Worm (Caenorhabditis elegans) whole organism, L3 larva: ENCODE measurements around the gene Y54G11A.19.

Experiments
- elt-1 ChIP-seq: fragments of 150-350 bp; optimal IDR thresholded peaks from 2 replicates; lab custom pipeline; 2014; ENCODE audit warnings: missing biosample characterization, missing genetic modification characterization
- lsy-12 ChIP-seq: sonication (generic microtip); optimal IDR thresholded peaks from 2 replicates; lab custom pipeline; 2016; ENCODE audit warnings: mild to moderate bottlenecking, missing genetic modification characterization, missing compliant biosample characterization
- mdl-1 ChIP-seq: fragments of 150-350 bp; optimal IDR thresholded peaks from 2 replicates; lab custom pipeline; 2014; ENCODE audit warnings: missing biosample characterization, missing genetic modification characterization
- nhr-237 ChIP-seq: fragments of 150-350 bp; optimal IDR thresholded peaks from 2 replicates; lab custom pipeline; 2014; ENCODE audit warnings: missing biosample characterization, missing genetic modification characterization
- nhr-28 ChIP-seq: fragments of 150-350 bp; optimal IDR thresholded peaks from 2 replicates; lab custom pipeline; 2014; ENCODE audit warnings: missing biosample characterization, missing genetic modification characterization
- pqm-1 ChIP-seq: fragments of 150-350 bp; optimal IDR thresholded peaks from 2 replicates; lab custom pipeline; 2017; ENCODE audit warnings: missing biosample characterization, missing genetic modification characterization, inconsistent platforms
- skn-1 ChIP-seq: fragments of 150-350 bp; optimal IDR thresholded peaks from 2 replicates; lab custom pipeline; 2014; ENCODE audit warnings: missing biosample characterization, missing genetic modification characterization

- TF ChIP-seq skn-1 (no peak), mdl-1 (tag; lab: Kevin White, UChicago) (no peak), elt-1 (tag; lab: Kevin White, UChicago) (no peak), nhr-28 (tag; lab: Kevin White, UChicago) (no peak), pqm-1 (tag; lab: Kevin White, UChicago) (no peak), nhr-237 (tag; lab: Kevin White, UChicago) (no peak), lsy-12 (tag; lab: Kevin White, UChicago) (no peak)
Measured at ce11 chrII:14294390-14294789, 37.7 kb upstream of the Y54G11A.19 start.
